Fruit fly (Drosophila melanogaster): Measurements from ENCODE around the gene CG7646.

- TF ChIP-seq CTCF (optimal IDR thresholded peaks at IDR 0.05) (no peak), CG8478 (optimal IDR thresholded peaks at IDR 0.05) (no peak)
These were observed 36.0 kb upstream of the CG7646 start, which contains the start of gene CG42263 for dm6 chr3L:19955699-19956098.
